Fruit fly (Drosophila melanogaster): ENCODE data around the gene Cp19.

Gene Cp19

DNA sequence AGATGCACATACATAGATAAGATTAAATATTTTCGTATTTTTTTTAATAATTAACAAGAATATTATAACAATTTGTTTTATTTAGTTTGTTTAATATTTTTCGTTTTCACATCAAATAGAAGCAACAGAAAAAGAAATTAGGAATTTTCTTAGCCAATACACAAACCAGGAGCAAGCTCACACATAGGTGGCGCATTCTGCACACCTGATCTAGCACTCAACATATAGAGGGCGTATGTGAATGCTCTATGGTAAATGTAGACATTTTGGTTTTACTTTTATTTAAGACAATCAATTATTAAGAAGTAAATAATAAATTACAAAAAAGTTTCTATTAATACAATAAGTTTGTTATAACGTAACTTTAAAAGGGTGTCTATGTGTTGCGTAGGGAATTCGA lies 19.2 kb downstream of the Cp19 start (continued):
- TF ChIP-seq HmgD (GFP tag; optimal IDR thresholded peaks at IDR 0.05) (no peak), Dfd (GFP tag; optimal IDR thresholded peaks at IDR 0.05) (no peak), CG13296 (GFP tag; optimal IDR thresholded peaks at IDR 0.05) (no peak), tll (GFP tag; optimal IDR thresholded peaks at IDR 0.05) (no peak), CG3281 (GFP tag; optimal IDR thresholded peaks at IDR 0.05) (no peak), CG3847 (GFP tag; IDR thresholded peaks at IDR 0.05) (peak; percentile 53), eyg (GFP tag; optimal IDR thresholded peaks at IDR 0.05) (no peak), Dip3 (GFP tag; optimal IDR thresholded peaks at IDR 0.05) (no peak), CG32772 (GFP tag; IDR thresholded peaks at IDR 0.05) (peak; percentile 48; the same call in 1 of the 2 replicates), H2.0 (GFP tag; IDR thresholded peaks at IDR 0.05) (peak; percentile 26; the same call in 1 of the 2 replicates), Mrtf (GFP tag; IDR thresholded peaks at IDR 0.05) (peak; percentile 43; the same call in 2 of the 3 replicates), CG1832 (GFP tag; optimal IDR thresholded peaks at IDR 0.05) (no peak), NfI (GFP tag; optimal IDR thresholded peaks at IDR 0.05) (peak; percentile 32), Gug (GFP tag; IDR thresholded peaks at IDR 0.05) (0 out of 4 replicates have a peak, but pooled peaks have one; percentile 55), CG32767 (GFP tag; IDR thresholded peaks at IDR 0.05) (no peak), ara (GFP tag; IDR thresholded peaks at IDR 0.05) (no peak), sens-2 (GFP tag; IDR thresholded peaks at IDR 0.05) (no peak), CG15479 (GFP tag; optimal IDR thresholded peaks at IDR 0.05) (no peak), fu2 (GFP tag; optimal IDR thresholded peaks at IDR 0.05) (no peak), CG4328 (GFP tag; optimal IDR thresholded peaks at IDR 0.05) (no peak), inv (GFP tag; IDR thresholded peaks at IDR 0.05; ENCODE audit: partially characterized antibody) (no peak), zen (tag; optimal IDR thresholded peaks at IDR 0.05) (peak; percentile 22), slbo (GFP tag; IDR thresholded peaks at IDR 0.05) (peak; percentile 80), ken (GFP tag; IDR thresholded peaks at IDR 0.05) (no peak; the same call in 2 of the 3 replicates), C15 (GFP tag; IDR thresholded peaks at IDR 0.05) (no peak), CG18011 (GFP tag; optimal IDR thresholded peaks at IDR 0.05) (no peak), CG12071 (GFP tag; optimal IDR thresholded peaks at IDR 0.05) (no peak), CG17359 (tag; optimal IDR thresholded peaks at IDR 0.05) (peak; percentile 22), Ets97D (GFP tag; optimal IDR thresholded peaks at IDR 0.05) (peak; percentile 19), CG30431 (GFP tag; optimal IDR thresholded peaks at IDR 0.05) (peak; percentile 17), CG18764 (GFP tag; optimal IDR thresholded peaks at IDR 0.05) (peak; percentile 8), CG34224 (GFP tag; IDR thresholded peaks at IDR 0.05; ENCODE audit: partially characterized antibody) (no peak), run (tag; optimal IDR thresholded peaks at IDR 0.05) (no peak), rib (GFP tag; IDR thresholded peaks at IDR 0.05) (no peak), cg (GFP tag; optimal IDR thresholded peaks at IDR 0.05) (no peak), Myb (GFP tag; optimal IDR thresholded peaks at IDR 0.05) (no peak), prd (optimal IDR thresholded peaks at IDR 0.05) (peak in 1 of 2 experiments; percentile 74), prd (GFP tag; IDR thresholded peaks at IDR 0.05) (peak; percentile 42; the same call in 1 of the 3 replicates), Fer3 (tag; optimal IDR thresholded peaks at IDR 0.05) (peak; percentile 24), CG14860 (GFP tag; IDR thresholded peaks at IDR 0.05; ENCODE audit: partially characterized antibody) (no peak), amos (GFP tag; IDR thresholded peaks at IDR 0.05; ENCODE audit: partially characterized antibody) (peak; percentile 34), chn (GFP tag; optimal IDR thresholded peaks at IDR 0.05) (no peak), corto (GFP tag; optimal IDR thresholded peaks at IDR 0.05) (no peak), CG2120 (GFP tag; optimal IDR thresholded peaks at IDR 0.05) (peak; percentile 1), CG8388 (GFP tag; optimal IDR thresholded peaks at IDR 0.05) (no peak), Dek (tag; optimal IDR thresholded peaks at IDR 0.05) (no peak), CG8478 (optimal IDR thresholded peaks at IDR 0.05) (no peak), btn (GFP tag; optimal IDR thresholded peaks at IDR 0.05) (no peak), sd (tag; optimal IDR thresholded peaks at IDR 0.05) (no peak), dmrt11E (tag; optimal IDR thresholded peaks at IDR 0.05) (peak; percentile 31), CG12942 (GFP tag; optimal IDR thresholded peaks at IDR 0.05) (peak; percentile 1)
